Fruit fly (Drosophila melanogaster) S2 (cell line): ENCODE measurements around the gene Sld5.

Experiments
- CG8478 ChIP-seq: fragments of >200 bp; optimal IDR thresholded peaks from 2 replicates; lab custom pipeline; 2018
- CTCF ChIP-seq, 2 experiments: fragments of >200 bp; optimal IDR thresholded peaks; 2 replicates each; lab custom pipeline; 2018

Gene Sld5

dm6 chr3R:26030562-26030961 lies 25.8 kb downstream of the Sld5 start:
- no peak for TF ChIP-seq CTCF (optimal IDR thresholded peaks at IDR 0.05; lab: Kevin White, UChicago)
- TF ChIP-seq CG8478 (lab: Kevin White, UChicago) = no peak

- TF ChIP-seq CG8478 (lab: Kevin White, UChicago) (no peak), CTCF (optimal IDR thresholded peaks at IDR 0.05; lab: Kevin White, UChicago) (no peak)
Measured at dm6 chr3R:26027903-26028302, 28.4 kb downstream of the Sld5 start.

dm6 chr3R:26026631-26027274 lies 29.6 kb downstream of the Sld5 start:
- no peak for TF ChIP-seq CG8478 (lab: Kevin White, UChicago)

- TF ChIP-seq CG8478 (lab: Kevin White, UChicago) (no peak), CTCF (optimal IDR thresholded peaks at IDR 0.05; lab: Kevin White, UChicago) (no peak)
Measured at dm6 chr3R:26024596-26025213, 31.6 kb downstream of the Sld5 start.

dm6 chr3R:26023252-26023651 lies 33.1 kb downstream of the Sld5 start:
- no peak for TF ChIP-seq CG8478 (lab: Kevin White, UChicago)

- no peak for TF ChIP-seq CG8478 (lab: Kevin White, UChicago)
- no peak for TF ChIP-seq CTCF (optimal IDR thresholded peaks at IDR 0.05; lab: Kevin White, UChicago)
Measured at dm6 chr3R:26021195-26021914, 35.0 kb downstream of the Sld5 start.

dm6 chr3R:26020244-26021171 lies 35.8 kb downstream of the Sld5 start:
- TF ChIP-seq CG8478 (lab: Kevin White, UChicago) (no peak), CTCF (optimal IDR thresholded peaks at IDR 0.05; lab: Kevin White, UChicago) (no peak)

- TF ChIP-seq CG8478 (lab: Kevin White, UChicago) = no peak
- TF ChIP-seq CTCF (optimal IDR thresholded peaks at IDR 0.05; lab: Kevin White, UChicago) = no peak
Measured at dm6 chr3R:26019232-26019631, 37.1 kb downstream of the Sld5 start.

- no peak for TF ChIP-seq CG8478 (lab: Kevin White, UChicago)
- TF ChIP-seq CTCF (optimal IDR thresholded peaks at IDR 0.05; lab: Kevin White, UChicago) = no peak
Measured at dm6 chr3R:26017771-26018731, 38.3 kb downstream of the Sld5 start.

- TF ChIP-seq CG8478 (lab: Kevin White, UChicago) = no peak
Measured at dm6 chr3R:26017294-26017770, 39.0 kb downstream of the Sld5 start.

dm6 chr3R:26014262-26014833 lies 42.0 kb downstream of the Sld5 start, which contains the start of gene Kaz-m1:
Kaz-m1 (plus strand) TSS chr3R:26014721.
- no peak for TF ChIP-seq CTCF (optimal IDR thresholded peaks at IDR 0.05; lab: Kevin White, UChicago)
- no peak for TF ChIP-seq CG8478 (lab: Kevin White, UChicago)

dm6 chr3R:26013664-26013948 lies 42.7 kb downstream of the Sld5 start:
- TF ChIP-seq CG8478 (lab: Kevin White, UChicago) (no peak), CTCF (optimal IDR thresholded peaks at IDR 0.05; lab: Kevin White, UChicago) (no peak)
